Fruit fly (Drosophila melanogaster) whole organism, embryonic: ENCODE results near the gene Trim9.

Experiments used
- Ada2b ChIP-seq: fragments of 200-800 bp; sonication (Bioruptor generic); IDR thresholded peaks from 2 replicates; pipeline ENCODE4 v1.3.6; 2022; ENCODE audit warnings: missing biosample characterization, missing genetic modification characterization
- Atf-2 ChIP-seq: fragments of 200-800 bp; sonication (Bioruptor generic); optimal IDR thresholded peaks from 2 replicates; lab custom pipeline; 2016; ENCODE audit warnings: missing biosample characterization, missing genetic modification characterization
- CG12155 ChIP-seq: fragments of 200-800 bp; sonication (Bioruptor generic); optimal IDR thresholded peaks from 3 replicates; lab custom pipeline; 2016; ENCODE audit warnings: missing biosample characterization, missing genetic modification characterization
- CG13424 ChIP-seq: fragments of 200-800 bp; sonication (Bioruptor generic); optimal IDR thresholded peaks from 2 replicates; lab custom pipeline; 2019; ENCODE audit warnings: missing biosample characterization, mild to moderate bottlenecking, missing genetic modification characterization, moderate library complexity
- CG1647 ChIP-seq: fragments of 200-800 bp; sonication (Bioruptor generic); optimal IDR thresholded peaks from 3 replicates; lab custom pipeline; 2016; ENCODE audit warnings: missing biosample characterization, missing genetic modification characterization
- CG16779 ChIP-seq: fragments of 200-800 bp; sonication (Bioruptor generic); IDR thresholded peaks from 2 replicates; pipeline ENCODE4 v1.3.6; 2022; ENCODE audit warnings: missing biosample characterization, missing genetic modification characterization
- CG16863 ChIP-seq: fragments of 200-800 bp; sonication (Bioruptor generic); optimal IDR thresholded peaks from 3 replicates; lab custom pipeline; 2016; ENCODE audit warnings: missing biosample characterization, missing genetic modification characterization
- CG17186 ChIP-seq: fragments of 200-800 bp; sonication (Bioruptor generic); optimal IDR thresholded peaks from 3 replicates; lab custom pipeline; 2017; ENCODE audit warnings: missing biosample characterization, missing genetic modification reagents, missing genetic modification characterization
- CG18476 ChIP-seq: fragments of 200-800 bp; sonication (Bioruptor generic); optimal IDR thresholded peaks from 2 replicates; lab custom pipeline; 2016; ENCODE audit warnings: missing biosample characterization, mild to moderate bottlenecking, missing genetic modification characterization
- CG2129 ChIP-seq: fragments of 200-800 bp; sonication (Bioruptor generic); IDR thresholded peaks from 2 replicates; pipeline ENCODE4 v1.3.6; 2022; ENCODE audit warnings: missing biosample characterization, missing genetic modification characterization; ENCODE audit not compliant: partially characterized antibody
- CG30403 ChIP-seq: fragments of 200-800 bp; sonication (Bioruptor generic); optimal IDR thresholded peaks from 3 replicates; lab custom pipeline; 2016; ENCODE audit warnings: missing biosample characterization, missing genetic modification characterization
- CG32532 ChIP-seq: fragments of 200-800 bp; sonication (Bioruptor generic); IDR thresholded peaks from 2 replicates; pipeline ENCODE4 v1.3.6; 2022; ENCODE audit warnings: missing biosample characterization, missing genetic modification characterization
- CG3407 ChIP-seq: fragments of 200-800 bp; sonication (Bioruptor generic); optimal IDR thresholded peaks from 2 replicates; lab custom pipeline; 2018; ENCODE audit warnings: missing biosample characterization, mild to moderate bottlenecking, missing genetic modification characterization
- CG4730 ChIP-seq: fragments of 200-800 bp; sonication (Bioruptor generic); IDR thresholded peaks from 2 replicates; pipeline ENCODE4 v1.3.6; 2022; ENCODE audit warnings: missing biosample characterization, missing genetic modification characterization
- CG7786 ChIP-seq: fragments of 200-800 bp; sonication (Bioruptor generic); optimal IDR thresholded peaks from 2 replicates; lab custom pipeline; 2016; ENCODE audit warnings: missing biosample characterization, missing genetic modification characterization
- CG9876 ChIP-seq: fragments of 200-800 bp; sonication (Bioruptor generic); optimal IDR thresholded peaks from 2 replicates; lab custom pipeline; 2016; ENCODE audit warnings: missing biosample characterization, missing genetic modification characterization
- Drgx ChIP-seq: fragments of 200-800 bp; sonication (Bioruptor generic); IDR thresholded peaks from 2 replicates; pipeline ENCODE4 v1.3.6; 2022; ENCODE audit warnings: missing biosample characterization, missing genetic modification characterization
- E2f1 ChIP-seq: fragments of 200-800 bp; sonication (Bioruptor generic); IDR thresholded peaks from 2 replicates; pipeline ENCODE4 v1.3.6; 2022; ENCODE audit warnings: missing biosample characterization, missing genetic modification characterization
- Elba2 ChIP-seq: fragments of 200-800 bp; sonication (Bioruptor generic); optimal IDR thresholded peaks from 3 replicates; lab custom pipeline; 2016; ENCODE audit warnings: missing biosample characterization, missing genetic modification characterization
- Gug ChIP-seq: fragments of 200-800 bp; sonication (Bioruptor generic); IDR thresholded peaks from 4 replicates; pipeline ENCODE4 v1.3.6; 2022; ENCODE audit warnings: missing biosample characterization, missing genetic modification characterization
- Hmx ChIP-seq: fragments of 200-800 bp; sonication (Bioruptor generic); optimal IDR thresholded peaks from 2 replicates; lab custom pipeline; 2016; ENCODE audit warnings: missing biosample characterization, missing genetic modification characterization
- NfI ChIP-seq: fragments of 200-800 bp; sonication (Bioruptor generic); optimal IDR thresholded peaks from 3 replicates; lab custom pipeline; 2018; ENCODE audit warnings: missing biosample characterization, mild to moderate bottlenecking, missing genetic modification characterization, moderate library complexity
- Oli ChIP-seq: fragments of 200-800 bp; sonication (Bioruptor generic); optimal IDR thresholded peaks from 2 replicates; lab custom pipeline; 2018; ENCODE audit warnings: missing biosample characterization, mild to moderate bottlenecking, missing genetic modification characterization, moderate library complexity
- Six4 ChIP-seq: fragments of 200-800 bp; sonication (Bioruptor generic); optimal IDR thresholded peaks from 2 replicates; lab custom pipeline; 2016; ENCODE audit warnings: missing biosample characterization, missing genetic modification characterization
- Sox100B ChIP-seq: fragments of 200-800 bp; sonication (Bioruptor generic); optimal IDR thresholded peaks from 3 replicates; lab custom pipeline; 2018; ENCODE audit warnings: missing biosample characterization, mild to moderate bottlenecking, missing genetic modification characterization
- TFAM ChIP-seq: fragments of 200-800 bp; sonication (Bioruptor generic); optimal IDR thresholded peaks from 2 replicates; lab custom pipeline; 2017; ENCODE audit warnings: missing biosample characterization, missing genetic modification characterization, inconsistent platforms
- Trl ChIP-seq, 3 experiments: fragments of >200 bp in 2 of 3; fragments of 200-800 bp in 1 of 3; sonication (Bioruptor generic) in 1 of 3; optimal IDR thresholded peaks; 2 replicates in 1 of 3; 3 replicates in 2 of 3; lab custom pipeline; 2016 to 2017; ENCODE audit warnings: missing biosample characterization in 1 of 3, missing genetic modification characterization in 1 of 3
- ash1 ChIP-seq: fragments of 200-800 bp; sonication (Bioruptor generic); optimal IDR thresholded peaks from 2 replicates; lab custom pipeline; 2018; ENCODE audit warnings: missing biosample characterization, mild to moderate bottlenecking, missing genetic modification characterization
- chif ChIP-seq, 2 experiments: fragments of 200-800 bp; sonication (Bioruptor generic); optimal IDR thresholded peaks; 3 replicates each; lab custom pipeline; 2016; ENCODE audit warnings: missing biosample characterization in 2 of 2, missing genetic modification characterization in 2 of 2
- crp ChIP-seq, 2 experiments: fragments of 200-800 bp; sonication (Bioruptor generic); optimal IDR thresholded peaks; 2 replicates in 1 of 2; 3 replicates in 1 of 2; lab custom pipeline; 2017; ENCODE audit warnings: missing biosample characterization in 2 of 2, missing genetic modification characterization in 2 of 2, mild to moderate bottlenecking in 1 of 2, moderate library complexity in 1 of 2
- esg ChIP-seq: fragments of 200-800 bp; sonication (Bioruptor generic); conservative IDR thresholded peaks from 2 replicates; pipeline ENCODE4 v1.3.6; 2022; ENCODE audit warnings: missing biosample characterization, missing genetic modification characterization
- exex ChIP-seq: fragments of 200-800 bp; sonication (Bioruptor generic); optimal IDR thresholded peaks from 4 replicates; lab custom pipeline; 2018; ENCODE audit warnings: missing biosample characterization, mild to moderate bottlenecking, missing genetic modification characterization, moderate library complexity
- gce ChIP-seq: fragments of 200-800 bp; sonication (Bioruptor generic); IDR thresholded peaks from 3 replicates; pipeline ENCODE4 v1.3.6; 2022; ENCODE audit warnings: missing biosample characterization, missing genetic modification characterization
- gem ChIP-seq: fragments of 200-800 bp; sonication (Bioruptor generic); optimal IDR thresholded peaks from 2 replicates; lab custom pipeline; 2019; ENCODE audit warnings: missing biosample characterization, mild to moderate bottlenecking, missing genetic modification characterization, moderate library complexity
- grau ChIP-seq: fragments of 200-800 bp; optimal IDR thresholded peaks from 3 replicates; lab custom pipeline; 2019; ENCODE audit warnings: missing biosample characterization, mild to moderate bottlenecking, missing genetic modification characterization, moderate library complexity
- lov ChIP-seq, 2 experiments: fragments of 200-800 bp in 1 of 2; fragments of >200 bp in 1 of 2; sonication (Bioruptor generic) in 1 of 2; IDR thresholded peaks in 1 of 2; optimal IDR thresholded peaks in 1 of 2; 2 replicates in 1 of 2; 3 replicates in 1 of 2; pipeline versions ENCODE4 v1.3.6 to Lab custom; 2017 to 2022; ENCODE audit warnings: missing biosample characterization in 1 of 2, missing genetic modification characterization in 1 of 2
- mld ChIP-seq: fragments of 200-800 bp; sonication (Bioruptor generic); IDR thresholded peaks from 3 replicates; pipeline ENCODE4 v1.3.6; 2022; ENCODE audit warnings: missing biosample characterization, missing genetic modification characterization; ENCODE audit not compliant: partially characterized antibody
- nmo ChIP-seq: fragments of 200-800 bp; sonication (Bioruptor generic); optimal IDR thresholded peaks from 2 replicates; lab custom pipeline; 2018; ENCODE audit warnings: missing biosample characterization, mild to moderate bottlenecking, missing genetic modification characterization, moderate library complexity
- otp ChIP-seq: fragments of 200-800 bp; sonication (Bioruptor generic); IDR thresholded peaks from 3 replicates; pipeline ENCODE4, ENCODE4 v1.3.6; 2022; ENCODE audit warnings: missing biosample characterization, missing genetic modification characterization
- peb ChIP-seq: fragments of 200-800 bp; sonication (Bioruptor generic); IDR thresholded peaks from 2 replicates; pipeline ENCODE4 v1.3.6; 2022; ENCODE audit warnings: missing biosample characterization, missing genetic modification characterization
- pros ChIP-seq: fragments of 200-800 bp; sonication (Bioruptor generic); optimal IDR thresholded peaks from 3 replicates; lab custom pipeline; 2019; ENCODE audit warnings: missing biosample characterization, mild to moderate bottlenecking, missing genetic modification characterization, moderate library complexity
- pum ChIP-seq: fragments of 200-800 bp; sonication (Bioruptor generic); optimal IDR thresholded peaks from 2 replicates; lab custom pipeline; 2016; ENCODE audit warnings: missing biosample characterization, missing genetic modification characterization
- row ChIP-seq: fragments of 200-800 bp; sonication (Bioruptor generic); IDR thresholded peaks from 3 replicates; pipeline ENCODE4 v1.3.6; 2022; ENCODE audit warnings: missing biosample characterization, missing genetic modification characterization
- sna ChIP-seq: fragments of 200-800 bp; sonication (Bioruptor generic); IDR thresholded peaks from 2 replicates; pipeline ENCODE4 v1.3.6; 2022; ENCODE audit warnings: missing biosample characterization, missing genetic modification characterization; ENCODE audit not compliant: partially characterized antibody
- so ChIP-seq: fragments of 200-800 bp; sonication (Bioruptor generic); IDR thresholded peaks from 3 replicates; pipeline ENCODE4 v1.3.6; 2022; ENCODE audit warnings: missing biosample characterization, missing genetic modification characterization
- tin ChIP-seq: fragments of 200-800 bp; sonication (Bioruptor generic); optimal IDR thresholded peaks from 3 replicates; lab custom pipeline; 2016; ENCODE audit warnings: missing biosample characterization, missing genetic modification characterization
- unpg ChIP-seq: fragments of 200-800 bp; sonication (Bioruptor generic); optimal IDR thresholded peaks from 3 replicates; lab custom pipeline; 2018; ENCODE audit warnings: missing biosample characterization, mild to moderate bottlenecking, missing genetic modification characterization, moderate library complexity
- usp ChIP-seq: fragments of >200 bp; optimal IDR thresholded peaks from 2 replicates; lab custom pipeline; 2017; ENCODE audit warnings: missing biosample characterization, missing genetic modification characterization
- wdn ChIP-seq: fragments of 200-800 bp; sonication (Bioruptor generic); IDR thresholded peaks from 2 replicates; pipeline ENCODE4 v1.3.6; 2022; ENCODE audit warnings: missing biosample characterization, missing genetic modification characterization

The Trim9 gene

dm6 chr2L:10661490-10662240 lies 117.0 kb downstream of the Trim9 start, which contains the start of gene CG31871 (continued):
- TF ChIP-seq E2f1 (peak; percentile 67), CG18476 (GFP tag; lab: Kevin White, UChicago) (no peak), NfI (GFP tag; lab: Kevin White, UChicago) (peak; percentile 42), Drgx (GFP tag; lab: Robert Waterston, UW) (peak; percentile 83), exex (tag; lab: Kevin White, UChicago) (peak; percentile 8), nmo (GFP tag; lab: Kevin White, UChicago) (peak; percentile 88), Hmx (GFP tag; lab: Kevin White, UChicago) (no peak), CG2129 (GFP tag; lab: Robert Waterston, UW) (no peak), pum (no peak), Gug (GFP tag; lab: Robert Waterston, UW) (no peak), grau (peak; percentile 83), Oli (tag; lab: Kevin White, UChicago) (peak; percentile 78), peb (GFP tag; lab: Robert Waterston, UW) (peak; percentile 61), wdn (GFP tag; lab: Robert Waterston, UW) (peak; percentile 17; the same call in 1 of the 2 replicates), esg (GFP tag; lab: Robert Waterston, UW) (peak; percentile 68), so (GFP tag; lab: Robert Waterston, UW) (0 out of 3 replicates have a peak, but pooled peaks have one; percentile 35), otp (no peak), gem (tag; lab: Kevin White, UChicago) (peak; percentile 92), CG4730 (GFP tag; lab: Robert Waterston, UW) (peak; percentile 70), Sox100B (peak; percentile 84), crp (GFP tag; optimal IDR thresholded peaks at IDR 0.05; lab: Kevin White, UChicago) (peak in 1 of 2 experiments; percentile 61), Ada2b (GFP tag; lab: Robert Waterston, UW) (peak; percentile 42), tin (GFP tag; lab: Kevin White, UChicago) (peak; percentile 38), ash1 (GFP tag; lab: Kevin White, UChicago) (no peak), row (GFP tag; lab: Robert Waterston, UW) (peak; percentile 75), CG16863 (GFP tag; lab: Kevin White, UChicago) (no peak), CG13424 (peak; percentile 86), CG16779 (GFP tag; lab: Robert Waterston, UW) (no peak), sna (GFP tag; lab: Robert Waterston, UW) (no peak), lov (optimal IDR thresholded peaks at IDR 0.05; lab: Kevin White, UChicago) (no peak), lov (GFP tag; IDR thresholded peaks at IDR 0.05; lab: Robert Waterston, UW) (no peak), CG7786 (GFP tag; lab: Kevin White, UChicago) (no peak), Elba2 (GFP tag; lab: Kevin White, UChicago) (no peak), usp (GFP tag; lab: Kevin White, UChicago) (no peak), gce (no peak), CG30403 (GFP tag; lab: Kevin White, UChicago) (peak; percentile 79), TFAM (no peak), CG1647 (GFP tag; lab: Kevin White, UChicago) (no peak), mld (GFP tag; lab: Robert Waterston, UW) (no peak), Six4 (peak; percentile 64), unpg (GFP tag; lab: Kevin White, UChicago) (peak; percentile 82), chif (GFP tag; optimal IDR thresholded peaks at IDR 0.05; lab: Kevin White, UChicago) (peak in 1 of 2 experiments; percentile 12), CG17186 (GFP tag; lab: Kevin White, UChicago) (no peak), Atf-2 (GFP tag; lab: Kevin White, UChicago) (no peak), pros (GFP tag; lab: Kevin White, UChicago) (peak; percentile 11), CG32532 (peak; percentile 69), CG12155 (GFP tag; lab: Kevin White, UChicago) (peak; percentile 19), CG9876 (GFP tag; lab: Kevin White, UChicago) (no peak), CG3407 (peak; percentile 52), Trl (optimal IDR thresholded peaks at IDR 0.05; lab: Kevin White, UChicago) (no peak), Trl (GFP tag; optimal IDR thresholded peaks at IDR 0.05; lab: Kevin White, UChicago) (no peak)
